Worm (Caenorhabditis elegans) whole organism, late embryonic: ENCODE measurements around the gene B0410.3.
A peak's percentile ranks its signal among the peaks of the same experiment; 100 is the strongest.
"Not testable (repeated sequence)": the region's sequence is repeated elsewhere in the genome, so short reads cannot be mapped to it uniquely, and the experiment has no call there.

Experiments used
- K02D7.2 ChIP-seq: sonication (generic microtip); optimal IDR thresholded peaks from 2 replicates; lab custom pipeline; 2017; ENCODE audit warnings: mild to moderate bottlenecking, missing genetic modification characterization, missing compliant biosample characterization
- K09A11.1 ChIP-seq: sonication (generic microtip); optimal IDR thresholded peaks from 2 replicates; lab custom pipeline; 2017; ENCODE audit warnings: antibody characterized with exemption, mild to moderate bottlenecking, missing genetic modification characterization, missing compliant biosample characterization; ENCODE audit not compliant: insufficient read depth
- Y22D7AL.16 ChIP-seq: sonication (generic microtip); optimal IDR thresholded peaks from 2 replicates; lab custom pipeline; 2016; ENCODE audit warnings: missing genetic modification characterization, missing compliant biosample characterization
- ama-1 ChIP-seq: fragments of 150-350 bp; optimal IDR thresholded peaks from 2 replicates; lab custom pipeline; 2014
- ceh-14 ChIP-seq: sonication (generic microtip); optimal IDR thresholded peaks from 2 replicates; lab custom pipeline; 2016; ENCODE audit warnings: missing genotype, missing genetic modification characterization, missing compliant biosample characterization
- ceh-18 ChIP-seq: sonication (generic microtip); optimal IDR thresholded peaks from 2 replicates; lab custom pipeline; 2016; ENCODE audit warnings: missing genetic modification characterization, missing compliant biosample characterization
- ceh-19 ChIP-seq: fragments of 200-800 bp; sonication (Bioruptor generic); optimal IDR thresholded peaks from 2 replicates; lab custom pipeline; 2018; ENCODE audit warnings: mild to moderate bottlenecking, missing genetic modification characterization, missing compliant biosample characterization
- ceh-34 ChIP-seq: sonication (generic microtip); optimal IDR thresholded peaks from 2 replicates; lab custom pipeline; 2016; ENCODE audit warnings: mild to moderate bottlenecking, missing genetic modification characterization, missing compliant biosample characterization
- ceh-48 ChIP-seq: sonication (generic microtip); optimal IDR thresholded peaks from 2 replicates; lab custom pipeline; 2016; ENCODE audit warnings: missing genetic modification characterization, inconsistent platforms, missing compliant biosample characterization
- ceh-6 ChIP-seq: fragments of 200-800 bp; sonication (Bioruptor generic); optimal IDR thresholded peaks from 2 replicates; lab custom pipeline; 2018; ENCODE audit warnings: mild to moderate bottlenecking, missing genetic modification characterization, missing compliant biosample characterization
- ceh-9 ChIP-seq: sonication (generic microtip); optimal IDR thresholded peaks from 2 replicates; lab custom pipeline; 2016; ENCODE audit warnings: mild to moderate bottlenecking, missing genetic modification characterization, inconsistent platforms, missing compliant biosample characterization
- dmd-4 ChIP-seq: sonication (generic microtip); optimal IDR thresholded peaks from 2 replicates; lab custom pipeline; 2016; ENCODE audit warnings: borderline replicate concordance, missing genetic modification characterization, missing compliant biosample characterization
- elt-2 ChIP-seq: sonication (generic microtip); optimal IDR thresholded peaks from 2 replicates; lab custom pipeline; 2016; ENCODE audit warnings: missing genetic modification reagents, missing genetic modification characterization, missing compliant biosample characterization
- eyg-1 ChIP-seq: sonication (generic microtip); optimal IDR thresholded peaks from 2 replicates; lab custom pipeline; 2016; ENCODE audit warnings: missing genotype, missing genetic modification characterization, missing compliant biosample characterization
- fkh-10 ChIP-seq: fragments of 150-350 bp; optimal IDR thresholded peaks from 2 replicates; lab custom pipeline; 2014; ENCODE audit warnings: missing biosample characterization, missing genetic modification reagents, missing genetic modification characterization
- fkh-6 ChIP-seq: sonication (generic microtip); optimal IDR thresholded peaks from 2 replicates; lab custom pipeline; 2016; ENCODE audit warnings: missing genetic modification characterization, missing compliant biosample characterization
- hlh-13 ChIP-seq: fragments of 200-800 bp; sonication (Bioruptor generic); optimal IDR thresholded peaks from 2 replicates; lab custom pipeline; 2018; ENCODE audit warnings: mild to moderate bottlenecking, missing genetic modification characterization, missing compliant biosample characterization
- hlh-15 ChIP-seq: sonication (generic microtip); optimal IDR thresholded peaks from 2 replicates; lab custom pipeline; 2016; ENCODE audit warnings: missing genetic modification characterization, missing compliant biosample characterization
- hlh-30 ChIP-seq: sonication (generic microtip); optimal IDR thresholded peaks from 2 replicates; lab custom pipeline; 2017; ENCODE audit warnings: antibody characterized with exemption, missing genetic modification characterization, missing compliant biosample characterization; ENCODE audit not compliant: insufficient read depth
- hlh-8 ChIP-seq: sonication (generic microtip); optimal IDR thresholded peaks from 2 replicates; lab custom pipeline; 2016; ENCODE audit warnings: missing genotype, missing genetic modification characterization, missing compliant biosample characterization
- lim-6 ChIP-seq: sonication (generic microtip); optimal IDR thresholded peaks from 2 replicates; lab custom pipeline; 2016; ENCODE audit warnings: missing genetic modification characterization, missing compliant biosample characterization
- madf-2 ChIP-seq: sonication (generic microtip); optimal IDR thresholded peaks from 2 replicates; lab custom pipeline; 2017; ENCODE audit warnings: missing genetic modification characterization, missing compliant biosample characterization
- mec-3 ChIP-seq: sonication (generic microtip); optimal IDR thresholded peaks from 2 replicates; lab custom pipeline; 2016; ENCODE audit warnings: borderline replicate concordance, missing genetic modification characterization, missing compliant biosample characterization
- nfya-1 ChIP-seq: sonication (generic microtip); optimal IDR thresholded peaks from 2 replicates; lab custom pipeline; 2017; ENCODE audit warnings: missing genetic modification characterization, mild to moderate bottlenecking, missing compliant biosample characterization, antibody characterized with exemption, moderate library complexity
- nhr-11 ChIP-seq: fragments of 150-350 bp; optimal IDR thresholded peaks from 2 replicates; lab custom pipeline; 2014; ENCODE audit warnings: missing biosample characterization, missing genetic modification characterization
- npax-4 ChIP-seq: sonication (generic microtip); optimal IDR thresholded peaks from 2 replicates; lab custom pipeline; 2016; ENCODE audit warnings: missing genetic modification characterization, missing compliant biosample characterization
- pag-3 ChIP-seq: sonication (generic microtip); optimal IDR thresholded peaks from 2 replicates; lab custom pipeline; 2016; ENCODE audit warnings: missing compliant biosample characterization, missing genetic modification characterization, borderline replicate concordance
- pat-9 ChIP-seq: fragments of 200-800 bp; sonication (Bioruptor generic); optimal IDR thresholded peaks from 2 replicates; lab custom pipeline; 2018; ENCODE audit warnings: mild to moderate bottlenecking, missing genetic modification characterization, moderate library complexity, missing compliant biosample characterization
- pha-4 ChIP-seq: fragments of 150-350 bp; optimal IDR thresholded peaks from 2 replicates; lab custom pipeline; 2018; ENCODE audit warnings: missing biosample characterization, missing genetic modification reagents, missing genetic modification characterization
- pros-1 ChIP-seq: fragments of 150-350 bp; optimal IDR thresholded peaks from 2 replicates; lab custom pipeline; 2014; ENCODE audit warnings: missing biosample characterization, missing genetic modification reagents, missing genetic modification characterization
- sdc-2 ChIP-seq: sonication (generic microtip); optimal IDR thresholded peaks from 2 replicates; lab custom pipeline; 2016; ENCODE audit warnings: missing genotype, missing genetic modification characterization, missing compliant biosample characterization
- sox-2 ChIP-seq: fragments of 200-800 bp; sonication (Bioruptor generic); IDR thresholded peaks from 2 replicates; pipeline ENCODE4 v1.3.6; 2022; ENCODE audit warnings: missing genetic modification reagents, missing genetic modification characterization, missing compliant biosample characterization
- ttx-3 ChIP-seq: sonication (generic microtip); optimal IDR thresholded peaks from 2 replicates; lab custom pipeline; 2016; ENCODE audit warnings: missing genetic modification reagents, missing genetic modification characterization, missing compliant biosample characterization
- unc-55 ChIP-seq: sonication (generic microtip); optimal IDR thresholded peaks from 2 replicates; lab custom pipeline; 2017; ENCODE audit warnings: missing biosample characterization, missing genetic modification reagents, missing genetic modification characterization
- zip-5 ChIP-seq: sonication (generic microtip); optimal IDR thresholded peaks from 2 replicates; lab custom pipeline; 2016; ENCODE audit warnings: missing genetic modification characterization, missing compliant biosample characterization
- ztf-16 ChIP-seq: sonication (generic microtip); optimal IDR thresholded peaks from 2 replicates; lab custom pipeline; 2017; ENCODE audit warnings: missing genetic modification characterization, missing compliant biosample characterization

Gene B0410.3

DNA sequence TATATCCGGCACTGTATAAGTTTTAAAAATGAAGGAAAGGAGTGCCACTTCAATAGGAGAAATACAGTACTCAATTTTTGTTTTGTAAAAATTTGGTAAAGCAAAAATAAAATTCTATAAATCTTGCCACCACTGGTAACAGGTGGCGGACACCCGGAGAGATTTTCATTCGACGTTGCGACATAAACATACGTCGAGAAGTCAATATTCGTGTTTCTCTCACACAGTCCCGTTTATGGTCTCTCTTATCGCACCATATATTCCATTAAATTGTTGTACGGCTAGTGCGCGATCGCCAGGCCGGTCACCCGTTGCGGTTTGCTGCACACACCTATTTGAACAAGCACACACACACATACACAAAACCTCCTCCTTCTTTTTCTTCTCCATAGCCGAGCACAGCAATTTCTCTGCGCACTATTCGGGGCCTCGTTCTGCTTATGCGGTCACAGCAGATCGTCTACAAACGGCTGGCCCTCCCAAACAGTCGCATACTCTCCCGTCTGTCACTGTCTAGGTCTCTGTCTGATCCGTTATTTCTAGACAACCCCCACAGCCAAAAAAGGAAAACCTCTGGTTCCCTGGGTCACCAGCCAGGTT is 9.7 kb upstream of the B0410.3 start (continued):
- TF ChIP-seq hlh-13 (GFP tag; lab: Kevin White, UChicago) = no peak
- no peak for TF ChIP-seq pros-1 (tag; lab: Kevin White, UChicago)
- TF ChIP-seq nhr-11 = no peak
- no peak for TF ChIP-seq sox-2 (GFP tag; lab: Robert Waterston, UW)
- TF ChIP-seq hlh-30 (tag; lab: Kevin White, UChicago) = no peak
- no peak for TF ChIP-seq pat-9 (tag; lab: Kevin White, UChicago)
- TF ChIP-seq fkh-6 (tag; lab: Kevin White, UChicago) = no peak

DNA sequence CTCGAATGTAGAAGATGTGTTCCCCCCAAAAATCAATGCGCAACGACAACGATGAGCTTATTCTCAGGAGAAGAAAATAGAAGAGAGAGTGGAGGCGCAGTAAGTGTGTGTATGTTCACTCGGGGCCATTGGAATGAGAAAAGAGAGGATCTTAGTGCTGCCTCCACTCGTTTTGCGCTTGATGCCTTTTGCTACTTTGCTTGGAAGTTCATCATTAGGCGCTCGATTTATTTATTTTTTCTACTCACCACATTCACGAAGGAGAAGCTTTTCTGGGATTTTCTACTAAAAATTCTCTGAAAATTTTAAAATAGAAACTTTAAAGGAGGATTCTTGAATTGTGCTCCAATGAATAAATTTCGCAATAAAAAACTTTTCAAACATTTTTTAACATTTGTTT is 7.0 kb upstream of the B0410.3 start, which contains the start of gene F52B10.3:
TSS of gene F52B10.3 (minus strand) at position 101 of the 400 bp plus-strand sequence.
- TF ChIP-seq ceh-48 (tag; lab: Kevin White, UChicago) (peak; percentile 64), elt-2 (tag; lab: Kevin White, UChicago) (peak; percentile 1), pag-3 (no peak), madf-2 (tag; lab: Kevin White, UChicago) (no peak), nfya-1 (tag; lab: Kevin White, UChicago) (peak; percentile 5)

DNA sequence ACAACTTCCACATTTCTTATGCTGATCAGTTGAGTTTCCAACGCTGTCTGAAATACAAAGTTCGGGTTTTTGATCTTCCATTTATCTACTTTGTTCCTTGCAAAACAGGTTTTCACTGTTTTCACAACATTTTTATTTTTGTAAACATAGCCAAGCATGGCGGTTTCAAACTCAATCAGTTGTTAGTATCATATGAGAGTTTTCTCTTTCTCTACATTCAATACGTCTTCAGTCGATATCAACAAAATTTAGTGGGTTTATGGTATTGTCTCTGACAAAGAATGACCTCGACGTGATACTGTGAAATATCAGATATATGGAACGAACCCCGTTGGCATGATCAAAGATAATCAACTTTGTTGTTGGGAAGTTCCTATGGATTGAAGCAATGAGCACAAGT is 4.4 kb upstream of the B0410.3 start:
- no peak for TF ChIP-seq zip-5 (tag; lab: Kevin White, UChicago)
- TF ChIP-seq nhr-11 = no peak
- no peak for TF ChIP-seq K09A11.1 (tag; lab: Kevin White, UChicago)
- TF ChIP-seq npax-4 (tag; lab: Kevin White, UChicago) = no peak
- no peak for TF ChIP-seq eyg-1 (tag; lab: Kevin White, UChicago)
- TF ChIP-seq sox-2 (GFP tag; lab: Robert Waterston, UW) = no peak
- TF ChIP-seq sdc-2 (tag; lab: Kevin White, UChicago) = no peak

DNA sequence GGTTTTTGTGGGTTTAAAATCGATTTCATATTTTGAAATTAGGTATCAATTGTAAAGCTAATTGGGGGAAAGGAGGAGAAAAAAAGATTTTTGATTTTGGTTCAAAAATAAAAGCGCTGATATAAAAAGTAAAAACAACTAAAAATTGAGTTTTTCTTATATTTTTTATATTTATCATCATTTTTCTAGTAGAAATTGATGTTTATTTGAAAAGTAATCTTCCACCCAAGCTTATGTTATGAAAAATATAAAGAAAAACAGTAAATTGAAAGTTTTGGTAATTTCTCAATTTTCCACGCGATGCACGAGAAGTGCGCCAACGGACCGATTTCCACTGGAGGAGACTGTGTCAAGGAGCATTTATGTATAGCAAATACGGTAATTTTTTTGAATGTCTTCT is 3.0 kb upstream of the B0410.3 start, which contains the start of gene B0410.1:
TSS of gene B0410.1 (plus strand) at position 301 of the 400 bp plus-strand sequence.
- not testable (repeated sequence) for TF ChIP-seq ama-1 (lab: Kevin White, UChicago); nhr-11; nfya-1 (tag; lab: Kevin White, UChicago)

DNA sequence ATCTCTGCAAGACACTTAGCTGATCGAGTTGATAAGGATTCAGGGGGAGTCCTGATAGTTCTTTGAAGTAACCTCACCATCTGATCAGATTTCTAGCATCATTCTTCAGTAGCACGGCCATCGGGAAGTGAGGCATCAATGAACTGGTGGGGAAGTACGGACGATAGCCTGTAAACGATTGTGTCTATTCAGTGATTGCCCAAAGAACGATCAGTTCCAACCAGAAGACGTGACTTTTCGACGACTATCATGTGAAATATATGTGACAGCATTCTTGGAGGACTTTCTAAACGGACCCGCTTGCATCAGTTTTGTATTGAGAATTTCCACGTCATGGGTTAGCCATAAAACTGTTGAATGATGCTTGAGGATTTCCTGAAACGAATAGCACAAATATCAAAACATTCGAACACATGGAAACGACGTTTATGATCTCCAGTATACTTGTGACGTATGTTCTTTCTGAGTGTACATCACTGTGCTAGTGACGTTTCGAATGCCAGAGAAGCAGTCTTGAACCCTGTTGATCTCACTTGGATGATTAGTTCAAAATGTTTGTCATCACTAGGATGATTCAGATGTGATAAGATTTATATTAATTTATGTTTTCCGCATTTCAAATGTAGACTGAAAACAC is 1.9 kb upstream of the B0410.3 start:
- TF ChIP-seq ama-1 (lab: Kevin White, UChicago) (no peak), ceh-14 (no peak), K09A11.1 (tag; lab: Kevin White, UChicago) (no peak), sox-2 (GFP tag; lab: Robert Waterston, UW) (no peak), unc-55 (GFP tag; lab: Kevin White, UChicago) (no peak), ceh-34 (tag; lab: Kevin White, UChicago) (no peak), ceh-19 (GFP tag; lab: Kevin White, UChicago) (no peak), ceh-6 (GFP tag; lab: Kevin White, UChicago) (no peak), ceh-48 (tag; lab: Kevin White, UChicago) (no peak), mec-3 (no peak), hlh-30 (tag; lab: Kevin White, UChicago) (no peak), Y22D7AL.16 (tag; lab: Kevin White, UChicago) (no peak), pha-4 (tag; lab: Kevin White, UChicago) (no peak), zip-5 (tag; lab: Kevin White, UChicago) (no peak), pros-1 (tag; lab: Kevin White, UChicago) (no peak)

DNA sequence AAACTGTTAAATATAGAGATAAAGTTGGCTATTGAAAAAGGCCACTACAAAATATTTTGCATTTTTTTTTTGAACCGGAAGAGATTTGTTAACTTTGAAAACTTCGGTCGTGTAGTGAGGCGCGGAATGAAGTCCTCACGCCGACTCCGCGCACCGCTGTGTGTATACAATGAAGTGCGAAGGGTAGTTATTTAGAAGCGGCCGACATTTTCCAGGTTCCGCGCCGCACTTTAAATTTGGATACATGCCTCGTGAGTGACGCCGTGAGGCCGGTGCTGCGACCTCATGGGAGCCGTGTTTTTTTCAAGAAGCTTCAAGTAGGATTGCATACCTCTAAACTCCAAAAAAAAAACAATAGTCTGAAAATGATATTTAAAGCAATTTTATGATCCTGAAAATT is 588 bp upstream of the B0410.3 start:
- TF ChIP-seq dmd-4 (tag; lab: Kevin White, UChicago) (no peak), fkh-10 (GFP tag; lab: Kevin White, UChicago) (no peak), hlh-15 (no peak), pha-4 (tag; lab: Kevin White, UChicago) (no peak), pros-1 (tag; lab: Kevin White, UChicago) (no peak), ztf-16 (no peak), ceh-18 (tag; lab: Kevin White, UChicago) (no peak), K02D7.2 (tag; lab: Kevin White, UChicago) (no peak), lim-6 (no peak), ttx-3 (tag; lab: Kevin White, UChicago) (no peak), K09A11.1 (tag; lab: Kevin White, UChicago) (no peak), hlh-8 (tag; lab: Kevin White, UChicago) (no peak), nfya-1 (tag; lab: Kevin White, UChicago) (no peak), ceh-9 (tag; lab: Kevin White, UChicago) (no peak), ceh-34 (tag; lab: Kevin White, UChicago) (no peak), hlh-13 (GFP tag; lab: Kevin White, UChicago) (no peak), npax-4 (tag; lab: Kevin White, UChicago) (no peak)
